Fruit fly (Drosophila melanogaster) whole organism, embryonic: ENCODE measurements around the gene CG4957.
A peak's percentile ranks its signal among the peaks of the same experiment; 100 is the strongest.

Experiments
- B-H1 ChIP-seq: fragments of 200-800 bp; sonication (Bioruptor generic); IDR thresholded peaks from 3 replicates; pipeline ENCODE4 v1.3.6; 2022; ENCODE audit warnings: missing biosample characterization, missing genetic modification characterization
- CG10543 ChIP-seq: fragments of 200-800 bp; sonication (Bioruptor generic); optimal IDR thresholded peaks from 3 replicates; lab custom pipeline; 2017; ENCODE audit warnings: missing biosample characterization, mild to moderate bottlenecking, missing genetic modification characterization, moderate library complexity
- CG11398 ChIP-seq: fragments of 200-800 bp; sonication (Bioruptor generic); optimal IDR thresholded peaks from 2 replicates; lab custom pipeline; 2016; ENCODE audit warnings: missing biosample characterization, missing genetic modification characterization
- CG11456 ChIP-seq: fragments of 200-800 bp; sonication (Bioruptor generic); IDR thresholded peaks from 3 replicates; pipeline ENCODE4 v1.3.6; 2022; ENCODE audit warnings: missing biosample characterization, missing genetic modification characterization
- CG11504 ChIP-seq: fragments of 200-800 bp; sonication (Bioruptor generic); optimal IDR thresholded peaks from 3 replicates; lab custom pipeline; 2019; ENCODE audit warnings: missing biosample characterization, mild to moderate bottlenecking, missing genetic modification characterization, moderate library complexity
- CG12744 ChIP-seq: fragments of 200-800 bp; sonication (Bioruptor generic); optimal IDR thresholded peaks from 2 replicates; lab custom pipeline; 2016; ENCODE audit warnings: missing biosample characterization, missing genetic modification characterization
- CG12942 ChIP-seq: fragments of 200-800 bp; sonication (Bioruptor generic); optimal IDR thresholded peaks from 3 replicates; lab custom pipeline; 2016; ENCODE audit warnings: missing biosample characterization, missing genetic modification characterization
- CG13296 ChIP-seq: fragments of 200-800 bp; sonication (Bioruptor generic); optimal IDR thresholded peaks from 3 replicates; lab custom pipeline; 2018; ENCODE audit warnings: missing biosample characterization, mild to moderate bottlenecking, missing genetic modification characterization
- CG14860 ChIP-seq: fragments of 200-800 bp; sonication (Bioruptor generic); IDR thresholded peaks from 3 replicates; pipeline ENCODE4 v1.3.6; 2022; ENCODE audit warnings: missing biosample characterization, missing genetic modification characterization; ENCODE audit not compliant: partially characterized antibody
- CG17612 ChIP-seq: fragments of 200-800 bp; sonication (Bioruptor generic); IDR thresholded peaks from 2 replicates; pipeline ENCODE4 v1.3.6; 2022; ENCODE audit warnings: missing biosample characterization, missing genetic modification characterization
- CG18262 ChIP-seq: fragments of 200-800 bp; optimal IDR thresholded peaks from 3 replicates; lab custom pipeline; 2019; ENCODE audit warnings: missing biosample characterization, mild to moderate bottlenecking, missing genetic modification characterization, moderate library complexity
- CG30403 ChIP-seq: fragments of 200-800 bp; sonication (Bioruptor generic); optimal IDR thresholded peaks from 3 replicates; lab custom pipeline; 2016; ENCODE audit warnings: missing biosample characterization, missing genetic modification characterization
- CG31441 ChIP-seq: fragments of 200-800 bp; sonication (Bioruptor generic); IDR thresholded peaks from 2 replicates; pipeline ENCODE4 v1.3.6; 2022; ENCODE audit warnings: missing biosample characterization, missing genetic modification characterization
- CG4707 ChIP-seq: fragments of 200-800 bp; sonication (Bioruptor generic); optimal IDR thresholded peaks from 2 replicates; lab custom pipeline; 2018; ENCODE audit warnings: missing biosample characterization, mild to moderate bottlenecking, missing genetic modification characterization, moderate library complexity
- CG5953 ChIP-seq: fragments of 200-800 bp; sonication (Bioruptor generic); IDR thresholded peaks from 2 replicates; pipeline ENCODE4 v1.3.6; 2022; ENCODE audit warnings: missing biosample characterization, missing genetic modification characterization
- CG6791 ChIP-seq: fragments of 200-800 bp; sonication (Bioruptor generic); IDR thresholded peaks from 3 replicates; pipeline ENCODE4 v1.3.6; 2022; ENCODE audit warnings: missing biosample characterization, missing genetic modification characterization; ENCODE audit not compliant: partially characterized antibody
- CG7271 ChIP-seq: fragments of 200-800 bp; sonication (Bioruptor generic); optimal IDR thresholded peaks from 2 replicates; lab custom pipeline; 2018; ENCODE audit warnings: missing biosample characterization, mild to moderate bottlenecking, missing genetic modification characterization, moderate library complexity
- CG8359 ChIP-seq: fragments of 200-800 bp; sonication (Bioruptor generic); optimal IDR thresholded peaks from 2 replicates; lab custom pipeline; 2017; ENCODE audit warnings: missing biosample characterization, mild to moderate bottlenecking, missing genetic modification characterization, borderline replicate concordance
- CG8478 ChIP-seq: fragments of >200 bp; optimal IDR thresholded peaks from 2 replicates; lab custom pipeline; 2018
- Dip3 ChIP-seq: fragments of 200-800 bp; sonication (Bioruptor generic); optimal IDR thresholded peaks from 3 replicates; lab custom pipeline; 2016; ENCODE audit warnings: missing biosample characterization, missing genetic modification characterization
- Dll ChIP-seq: fragments of 200-800 bp; sonication (Bioruptor generic); IDR thresholded peaks from 4 replicates; pipeline ENCODE4 v1.3.6; 2022; ENCODE audit warnings: missing biosample characterization, missing genetic modification characterization; ENCODE audit not compliant: partially characterized antibody
- Doc2 ChIP-seq: fragments of 200-800 bp; sonication (Bioruptor generic); IDR thresholded peaks from 2 replicates; pipeline ENCODE4 v1.3.6; 2022; ENCODE audit warnings: missing biosample characterization, missing genetic modification characterization
- Fer1 ChIP-seq: fragments of 200-800 bp; sonication (Bioruptor generic); optimal IDR thresholded peaks from 2 replicates; lab custom pipeline; 2017; ENCODE audit warnings: missing biosample characterization, mild to moderate bottlenecking, missing genetic modification characterization
- HLH3B ChIP-seq: fragments of 200-800 bp; sonication (Bioruptor generic); IDR thresholded peaks from 2 replicates; pipeline ENCODE4 v1.3.6; 2022; ENCODE audit warnings: missing biosample characterization, missing genetic modification characterization
- HLH54F ChIP-seq: fragments of 200-800 bp; sonication (Bioruptor generic); optimal IDR thresholded peaks from 3 replicates; lab custom pipeline; 2016; ENCODE audit warnings: missing biosample characterization, missing genetic modification characterization
- Hmr ChIP-seq: fragments of 200-800 bp; sonication (Bioruptor generic); optimal IDR thresholded peaks from 3 replicates; lab custom pipeline; 2017; ENCODE audit warnings: mild to moderate bottlenecking, missing biosample characterization, missing genetic modification reagents, missing genetic modification characterization
- Hr39 ChIP-seq: fragments of >200 bp; optimal IDR thresholded peaks from 2 replicates; lab custom pipeline; 2017
- Lim3 ChIP-seq: fragments of 200-800 bp; sonication (Bioruptor generic); IDR thresholded peaks from 2 replicates; pipeline ENCODE4 v1.3.6; 2022; ENCODE audit warnings: missing biosample characterization, missing genetic modification characterization
- Med ChIP-seq: fragments of 200-800 bp; sonication (Bioruptor generic); peaks from one replicate; lab custom pipeline; 2016; ENCODE audit warnings: missing biosample characterization, missing genetic modification characterization, mild to moderate bottlenecking, inconsistent platforms, moderate library complexity
- Mrtf ChIP-seq: fragments of 200-800 bp; sonication (Bioruptor generic); IDR thresholded peaks from 3 replicates; pipeline ENCODE4 v1.3.6; 2022; ENCODE audit warnings: missing biosample characterization, missing genetic modification characterization
- Pdp1 ChIP-seq, 2 experiments: fragments of 200-800 bp; sonication (Bioruptor generic); optimal IDR thresholded peaks; 3 replicates each; lab custom pipeline; 2016; ENCODE audit warnings: missing biosample characterization in 2 of 2, missing genetic modification characterization in 2 of 2, mild to moderate bottlenecking in 1 of 2, moderate library complexity in 1 of 2
- Scr ChIP-seq: fragments of 200-800 bp; sonication (Bioruptor generic); IDR thresholded peaks from 2 replicates; pipeline ENCODE4 v1.3.6; 2022; ENCODE audit warnings: missing biosample characterization, missing genetic modification characterization; ENCODE audit not compliant: partially characterized antibody
- Ssrp ChIP-seq: fragments of 200-800 bp; sonication (Bioruptor generic); optimal IDR thresholded peaks from 2 replicates; lab custom pipeline; 2018; ENCODE audit warnings: missing biosample characterization, mild to moderate bottlenecking, missing genetic modification characterization, moderate library complexity
- Usf ChIP-seq: fragments of 200-800 bp; sonication (Bioruptor generic); optimal IDR thresholded peaks from 2 replicates; lab custom pipeline; 2017; ENCODE audit warnings: missing genotype, missing biosample characterization, missing genetic modification characterization
- abd-A ChIP-seq: fragments of 200-800 bp; sonication (Bioruptor generic); optimal IDR thresholded peaks from 3 replicates; lab custom pipeline; 2019; ENCODE audit warnings: missing biosample characterization, mild to moderate bottlenecking, missing genetic modification characterization, moderate library complexity
- ase ChIP-seq: fragments of 200-800 bp; sonication (Bioruptor generic); IDR thresholded peaks from 3 replicates; pipeline ENCODE4 v1.3.6; 2022; ENCODE audit warnings: missing biosample characterization, missing genetic modification characterization
- dmrt99B ChIP-seq: fragments of 200-800 bp; sonication (Bioruptor generic); optimal IDR thresholded peaks from 2 replicates; lab custom pipeline; 2018; ENCODE audit warnings: missing biosample characterization, mild to moderate bottlenecking, missing genetic modification characterization, moderate library complexity
- grau ChIP-seq: fragments of 200-800 bp; optimal IDR thresholded peaks from 3 replicates; lab custom pipeline; 2019; ENCODE audit warnings: missing biosample characterization, mild to moderate bottlenecking, missing genetic modification characterization, moderate library complexity
- gsb ChIP-seq: fragments of 200-800 bp; sonication (Bioruptor generic); IDR thresholded peaks from 2 replicates; pipeline ENCODE4 v1.3.6; 2022; ENCODE audit warnings: missing biosample characterization, missing genetic modification characterization
- ham ChIP-seq: fragments of 200-800 bp; sonication (Bioruptor generic); IDR thresholded peaks from 2 replicates; pipeline ENCODE4 v1.3.6; 2022; ENCODE audit warnings: missing biosample characterization, missing genetic modification characterization
- odd ChIP-seq: fragments of 200-800 bp; sonication (Bioruptor generic); optimal IDR thresholded peaks from 2 replicates; lab custom pipeline; 2017; ENCODE audit warnings: missing biosample characterization, mild to moderate bottlenecking, missing genetic modification characterization
- row ChIP-seq: fragments of 200-800 bp; sonication (Bioruptor generic); IDR thresholded peaks from 3 replicates; pipeline ENCODE4 v1.3.6; 2022; ENCODE audit warnings: missing biosample characterization, missing genetic modification characterization
- sc ChIP-seq, 3 experiments: fragments of >200 bp in 2 of 3; fragments of 200-800 bp in 1 of 3; sonication (Bioruptor generic) in 1 of 3; optimal IDR thresholded peaks; 2 replicates in 2 of 3; 3 replicates in 1 of 3; lab custom pipeline; 2017; ENCODE audit warnings: mild to moderate bottlenecking in 1 of 3, missing biosample characterization in 1 of 3, missing genetic modification characterization in 1 of 3, missing genetic modification reagents in 1 of 3
- sim ChIP-seq: fragments of 200-800 bp; sonication (Bioruptor generic); IDR thresholded peaks from 2 replicates; pipeline ENCODE4 v1.3.6; 2022; ENCODE audit warnings: missing biosample characterization, missing genetic modification characterization
- slbo ChIP-seq: fragments of 200-800 bp; sonication (Bioruptor generic); IDR thresholded peaks from 2 replicates; pipeline ENCODE4 v1.3.6; 2022; ENCODE audit warnings: missing biosample characterization, missing genetic modification characterization
- stc ChIP-seq: fragments of 200-800 bp; sonication (Bioruptor generic); IDR thresholded peaks from 2 replicates; pipeline ENCODE4 v1.3.6; 2022; ENCODE audit warnings: missing biosample characterization, missing genetic modification characterization
- tap ChIP-seq: fragments of 200-800 bp; optimal IDR thresholded peaks from 3 replicates; lab custom pipeline; 2019; ENCODE audit warnings: missing biosample characterization, mild to moderate bottlenecking, missing genetic modification characterization, moderate library complexity
- tup ChIP-seq: fragments of 200-800 bp; sonication (Bioruptor generic); optimal IDR thresholded peaks from 2 replicates; lab custom pipeline; 2016; ENCODE audit warnings: missing biosample characterization, mild to moderate bottlenecking, missing genetic modification characterization, moderate library complexity
- twi ChIP-seq: fragments of 200-800 bp; optimal IDR thresholded peaks from 2 replicates; lab custom pipeline; 2019; ENCODE audit warnings: missing biosample characterization, mild to moderate bottlenecking, missing genetic modification characterization, moderate library complexity

Gene CG4957

dm6 chr2L:10306518-10307260, 38.0 kb downstream of the CG4957 start, which contains the start of the genes CG5390 and CG4968 (continued):
- TF ChIP-seq tap (no peak), CG7271 (tag; lab: Kevin White, UChicago) (no peak), Med (GFP tag; lab: Kevin White, UChicago) (peak; percentile 87), odd (peak; percentile 56), Pdp1 (GFP tag; optimal IDR thresholded peaks at IDR 0.05; lab: Kevin White, UChicago) (peak in 1 of 2 experiments; percentile 42), CG31441 (GFP tag; lab: Robert Waterston, UW) (peak; percentile 80; the same call in 1 of the 2 replicates), slbo (GFP tag; lab: Robert Waterston, UW) (peak; percentile 77), Doc2 (GFP tag; lab: Robert Waterston, UW) (no peak), ham (GFP tag; lab: Robert Waterston, UW) (no peak), Ssrp (tag; lab: Kevin White, UChicago) (peak; percentile 49), CG14860 (GFP tag; lab: Robert Waterston, UW) (no peak), CG8359 (GFP tag; lab: Kevin White, UChicago) (no peak), Dll (GFP tag; lab: Robert Waterston, UW) (peak; percentile 44; the same call in 1 of the 4 replicates), CG10543 (peak; percentile 70), CG12744 (no peak), CG17612 (GFP tag; lab: Robert Waterston, UW) (no peak), sc (optimal IDR thresholded peaks at IDR 0.05; lab: Kevin White, UChicago) (no peak), sc (GFP tag; optimal IDR thresholded peaks at IDR 0.05; lab: Kevin White, UChicago) (peak; percentile 28), HLH3B (peak; percentile 45; the same call in 1 of the 2 replicates), Mrtf (GFP tag; lab: Robert Waterston, UW) (no peak; the same call in 2 of the 3 replicates), Lim3 (no peak), gsb (GFP tag; lab: Robert Waterston, UW) (no peak), HLH54F (peak; percentile 6), CG12942 (GFP tag; lab: Kevin White, UChicago) (peak; percentile 52), CG6791 (GFP tag; lab: Robert Waterston, UW) (0 out of 3 replicates have a peak, but pooled peaks have one; percentile 42), Hr39 (lab: Kevin White, UChicago) (no peak), grau (tag; lab: Kevin White, UChicago) (peak; percentile 78), Dip3 (GFP tag; lab: Kevin White, UChicago) (peak; percentile 2), tup (GFP tag; lab: Kevin White, UChicago) (peak; percentile 35), CG11504 (tag; lab: Kevin White, UChicago) (no peak), CG13296 (GFP tag; lab: Kevin White, UChicago) (peak; percentile 82), twi (tag; lab: Kevin White, UChicago) (peak; percentile 43), sim (GFP tag; lab: Robert Waterston, UW) (no peak), Fer1 (GFP tag; lab: Kevin White, UChicago) (peak; percentile 83), abd-A (no peak), dmrt99B (no peak), CG30403 (peak; percentile 73), CG4707 (GFP tag; lab: Kevin White, UChicago) (peak; percentile 38), row (peak; percentile 82), Usf (GFP tag; lab: Kevin White, UChicago) (no peak), Hmr (peak; percentile 85), Scr (GFP tag; lab: Robert Waterston, UW) (peak; percentile 35; the same call in 1 of the 2 replicates), stc (GFP tag; lab: Robert Waterston, UW) (peak; percentile 53; the same call in 1 of the 2 replicates), B-H1 (GFP tag; lab: Robert Waterston, UW) (peak; percentile 34; the same call in 1 of the 3 replicates), CG8478 (lab: Kevin White, UChicago) (no peak), CG11398 (GFP tag; lab: Kevin White, UChicago) (no peak), CG5953 (GFP tag; lab: Robert Waterston, UW) (0 out of 2 replicates have a peak, but pooled peaks have one; percentile 45), CG18262 (tag; lab: Kevin White, UChicago) (peak; percentile 69), CG11456 (GFP tag; lab: Robert Waterston, UW) (peak; percentile 16; the same call in 1 of the 3 replicates), ase (GFP tag; lab: Robert Waterston, UW) (peak; percentile 49; the same call in 1 of the 3 replicates)
